Worm (Caenorhabditis elegans): ENCODE measurements around the gene vps-35.

vps-35 gene

ce11 chrII:5907482-5907881 lies at the start of gene vps-35:
Gene vps-35, plus strand, starts transcription at chrII:5907816.
- no peak for TF ChIP-seq lag-1 (GFP tag; IDR thresholded peaks at IDR 0.05)
- peak; percentile 30 for TF ChIP-seq lin-54 (GFP tag; optimal IDR thresholded peaks at IDR 0.05)
- TF ChIP-seq Y67H2A.10 (GFP tag; conservative IDR thresholded peaks at IDR 0.05), result no peak
- TF ChIP-seq akir-1 (GFP tag; optimal IDR thresholded peaks at IDR 0.05), result no peak
- TF ChIP-seq lir-1 (GFP tag; conservative IDR thresholded peaks at IDR 0.05), result no peak
- TF ChIP-seq cebp-1 (GFP tag; IDR thresholded peaks at IDR 0.05), result no peak
- TF ChIP-seq cebp-1 (tag; optimal IDR thresholded peaks at IDR 0.05), result peak; percentile 34
- TF ChIP-seq ZK185.1 (tag; optimal IDR thresholded peaks at IDR 0.05; ENCODE audit: poor library complexity, severe bottlenecking), result no peak
- peak; percentile 54 for TF ChIP-seq dox-1 (GFP tag; IDR thresholded peaks at IDR 0.05)
- TF ChIP-seq athp-1 (tag; optimal IDR thresholded peaks at IDR 0.05), result no peak
- no peak for TF ChIP-seq B0019.2 (GFP tag; conservative IDR thresholded peaks at IDR 0.05)
- TF ChIP-seq F10E7.11 (tag; optimal IDR thresholded peaks at IDR 0.05), result no peak
- no peak for TF ChIP-seq lin-35 (GFP tag; optimal IDR thresholded peaks at IDR 0.05)
- no peak for TF ChIP-seq lin-40 (tag; optimal IDR thresholded peaks at IDR 0.05)
- no peak for TF ChIP-seq die-1 (tag; optimal IDR thresholded peaks at IDR 0.05)
- no peak for TF ChIP-seq dpl-1 (GFP tag; optimal IDR thresholded peaks at IDR 0.05)
- no peak for TF ChIP-seq mes-4 (tag; optimal IDR thresholded peaks at IDR 0.05)
- TF ChIP-seq Y53G8AR.9 (GFP tag; conservative IDR thresholded peaks at IDR 0.05), result no peak
- TF ChIP-seq rec-8 (tag; optimal IDR thresholded peaks at IDR 0.05), result no peak
- TF ChIP-seq madf-6 (GFP tag; IDR thresholded peaks at IDR 0.05), result 0 out of 2 replicates have a peak, but pooled peaks have one; percentile 8
- peak; percentile 63 for TF ChIP-seq attf-5 (GFP tag; optimal IDR thresholded peaks at IDR 0.05)
- no peak for TF ChIP-seq egl-44 (GFP tag; IDR thresholded peaks at IDR 0.05)
- no peak for TF ChIP-seq lsl-1 (GFP tag; optimal IDR thresholded peaks at IDR 0.05)
- TF ChIP-seq bed-2 (GFP tag; IDR thresholded peaks at IDR 0.05), result no peak
- TF ChIP-seq egl-18 (GFP tag; IDR thresholded peaks at IDR 0.05), result no peak
- TF ChIP-seq Y56A3A.18 (GFP tag; IDR thresholded peaks at IDR 0.05), result no peak
- no peak for TF ChIP-seq egrh-3 (GFP tag; IDR thresholded peaks at IDR 0.05)
- peak; percentile 81 for TF ChIP-seq F23B12.7 (tag; optimal IDR thresholded peaks at IDR 0.05; ENCODE audit: insufficient read depth)
- 0 out of 2 replicates have a peak, but pooled peaks have one; percentile 14 for TF ChIP-seq ceh-100 (GFP tag; IDR thresholded peaks at IDR 0.05)
- no peak for TF ChIP-seq ztf-22 (GFP tag; optimal IDR thresholded peaks at IDR 0.05)
- TF ChIP-seq nhr-80 (tag; optimal IDR thresholded peaks at IDR 0.05), result peak; percentile 71
- no peak for TF ChIP-seq Y53F4B.3 (GFP tag; IDR thresholded peaks at IDR 0.05)
- TF ChIP-seq ztf-25 (GFP tag; IDR thresholded peaks at IDR 0.05), result no peak
- TF ChIP-seq mcd-1 (GFP tag; IDR thresholded peaks at IDR 0.05), result peak; percentile 82
- no peak for TF ChIP-seq fkh-3 (tag; optimal IDR thresholded peaks at IDR 0.05)

- no peak for TF ChIP-seq ekl-4 (GFP tag; IDR thresholded peaks at IDR 0.05)
- no peak for TF ChIP-seq dpff-1 (tag; optimal IDR thresholded peaks at IDR 0.05)
Observed at ce11 chrII:5858322-5858721, 49.3 kb upstream of the vps-35 start, which contains the start of gene F55C12.4. Gene F55C12.4, minus strand, starts transcription at chrII:5858422.

ce11 chrII:5860621-5861020 lies 47.0 kb upstream of the vps-35 start:
- TF ChIP-seq tbp1 (GFP tag; optimal IDR thresholded peaks at IDR 0.05) (no peak), cebp-1 (GFP tag; IDR thresholded peaks at IDR 0.05) (no peak), cebp-1 (tag; optimal IDR thresholded peaks at IDR 0.05) (no peak), lsy-27 (tag; optimal IDR thresholded peaks at IDR 0.05; ENCODE audit: borderline replicate concordance, insufficient read depth) (no peak), aptf-2 (GFP tag; conservative IDR thresholded peaks at IDR 0.05) (no peak), ceh-58 (GFP tag; IDR thresholded peaks at IDR 0.05) (no peak)

Data from whole organism, young adult.